Fruit fly (Drosophila melanogaster) whole organism, prepupa: ENCODE results near the gene ATPsynbeta.

Source experiments
- CG10631 ChIP-seq: fragments of 200-800 bp; sonication (Bioruptor generic); optimal IDR thresholded peaks from 2 replicates; lab custom pipeline; 2016; ENCODE audit warnings: missing biosample characterization, missing genetic modification characterization
- CG10669 ChIP-seq: fragments of 200-800 bp; sonication (Bioruptor generic); optimal IDR thresholded peaks from 3 replicates; lab custom pipeline; 2018; ENCODE audit warnings: missing biosample characterization, mild to moderate bottlenecking, missing genetic modification characterization, moderate library complexity
- CG11294 ChIP-seq: fragments of 200-800 bp; sonication (Bioruptor generic); IDR thresholded peaks from 2 replicates; pipeline ENCODE4 v1.3.6; 2022; ENCODE audit warnings: missing biosample characterization, missing genetic modification characterization
- CG11762 ChIP-seq: fragments of 200-800 bp; sonication (Bioruptor generic); optimal IDR thresholded peaks from 3 replicates; lab custom pipeline; 2016; ENCODE audit warnings: missing biosample characterization, missing genetic modification characterization; ENCODE audit not compliant: insufficient read depth
- CG11902 ChIP-seq: fragments of 200-800 bp; sonication (Bioruptor generic); optimal IDR thresholded peaks from 3 replicates; lab custom pipeline; 2016; ENCODE audit warnings: missing biosample characterization, missing genetic modification characterization
- CG15336 ChIP-seq: fragments of 200-800 bp; sonication (Bioruptor generic); IDR thresholded peaks from 2 replicates; pipeline ENCODE4 v1.3.6; 2022; ENCODE audit warnings: missing biosample characterization, missing genetic modification characterization
- CG1621 ChIP-seq: fragments of 200-800 bp; sonication (Bioruptor generic); optimal IDR thresholded peaks from 3 replicates; lab custom pipeline; 2018; ENCODE audit warnings: missing biosample characterization, mild to moderate bottlenecking, missing genetic modification characterization
- CG3032 ChIP-seq: fragments of 200-800 bp; optimal IDR thresholded peaks from 2 replicates; lab custom pipeline; 2019; ENCODE audit warnings: missing biosample characterization, mild to moderate bottlenecking, missing genetic modification characterization, moderate library complexity
- CG31627 ChIP-seq: fragments of 200-800 bp; sonication (Bioruptor generic); optimal IDR thresholded peaks from 3 replicates; lab custom pipeline; 2016; ENCODE audit warnings: missing biosample characterization, missing genetic modification characterization
- CG34406 ChIP-seq: fragments of 200-800 bp; sonication (Bioruptor generic); optimal IDR thresholded peaks from 3 replicates; lab custom pipeline; 2016; ENCODE audit warnings: missing biosample characterization, missing genetic modification characterization
- CG3919 ChIP-seq: fragments of 200-800 bp; sonication (Bioruptor generic); optimal IDR thresholded peaks from 3 replicates; lab custom pipeline; 2016; ENCODE audit warnings: missing biosample characterization, missing genetic modification characterization
- CG6163 ChIP-seq: fragments of 200-800 bp; sonication (Bioruptor generic); IDR thresholded peaks from 3 replicates; pipeline ENCODE4 v1.3.6; 2022; ENCODE audit warnings: missing biosample characterization, missing genetic modification characterization
- CG6276 ChIP-seq: fragments of 200-800 bp; sonication (Bioruptor generic); optimal IDR thresholded peaks from 2 replicates; lab custom pipeline; 2017; ENCODE audit warnings: missing biosample characterization, mild to moderate bottlenecking, missing genetic modification characterization
- CG6792 ChIP-seq: fragments of 200-800 bp; sonication (Bioruptor generic); optimal IDR thresholded peaks from 3 replicates; lab custom pipeline; 2016; ENCODE audit warnings: missing biosample characterization, missing genetic modification characterization
- CG6854 ChIP-seq: fragments of 200-800 bp; sonication (Bioruptor generic); optimal IDR thresholded peaks from 2 replicates; lab custom pipeline; 2017; ENCODE audit warnings: missing biosample characterization, mild to moderate bottlenecking, missing genetic modification characterization
- CG7368 ChIP-seq: fragments of 200-800 bp; sonication (Bioruptor generic); optimal IDR thresholded peaks from 3 replicates; lab custom pipeline; 2016; ENCODE audit warnings: missing biosample characterization, missing genetic modification characterization
- CG8119 ChIP-seq: fragments of 200-800 bp; sonication (Bioruptor generic); IDR thresholded peaks from 3 replicates; pipeline ENCODE4 v1.3.6; 2022; ENCODE audit warnings: missing biosample characterization, missing genetic modification characterization
- CG8319 ChIP-seq: fragments of 200-800 bp; sonication (Bioruptor generic); optimal IDR thresholded peaks from 3 replicates; lab custom pipeline; 2016; ENCODE audit warnings: missing biosample characterization, missing genetic modification characterization
- CG8632 ChIP-seq: fragments of 200-800 bp; sonication (Bioruptor generic); optimal IDR thresholded peaks from 3 replicates; lab custom pipeline; 2016; ENCODE audit warnings: missing biosample characterization, missing genetic modification characterization
- CG9139 ChIP-seq: fragments of 200-800 bp; sonication (Bioruptor generic); optimal IDR thresholded peaks from 3 replicates; lab custom pipeline; 2017; ENCODE audit warnings: missing biosample characterization, mild to moderate bottlenecking, missing genetic modification characterization
- Eip78C ChIP-seq: fragments of 200-800 bp; sonication (Bioruptor generic); peaks from one replicate; lab custom pipeline; 2016; ENCODE audit warnings: missing biosample characterization, missing genetic modification characterization
- Ets96B ChIP-seq: fragments of 200-800 bp; optimal IDR thresholded peaks from 2 replicates; lab custom pipeline; 2019; ENCODE audit warnings: missing biosample characterization, mild to moderate bottlenecking, missing genetic modification characterization, moderate library complexity
- Gug ChIP-seq: fragments of 200-800 bp; sonication (Bioruptor generic); IDR thresholded peaks from 2 replicates; pipeline ENCODE4 v1.3.6; 2022; ENCODE audit warnings: missing biosample characterization, missing genetic modification characterization
- Hr39 ChIP-seq: fragments of 200-800 bp; sonication (Bioruptor generic); optimal IDR thresholded peaks from 2 replicates; lab custom pipeline; 2016; ENCODE audit warnings: missing biosample characterization, missing genetic modification characterization
- Lpt ChIP-seq: fragments of 200-800 bp; sonication (Bioruptor generic); optimal IDR thresholded peaks from 3 replicates; lab custom pipeline; 2016; ENCODE audit warnings: missing biosample characterization, missing genetic modification characterization
- OdsH ChIP-seq: fragments of 200-800 bp; sonication (Bioruptor generic); optimal IDR thresholded peaks from 3 replicates; lab custom pipeline; 2016; ENCODE audit warnings: missing biosample characterization, missing genetic modification characterization
- Sox102F ChIP-seq: fragments of 200-800 bp; sonication (Bioruptor generic); optimal IDR thresholded peaks from 2 replicates; lab custom pipeline; 2016; ENCODE audit warnings: missing biosample characterization, mild to moderate bottlenecking, missing genetic modification characterization
- cyc ChIP-seq: fragments of 200-800 bp; sonication (Bioruptor generic); optimal IDR thresholded peaks from 3 replicates; lab custom pipeline; 2016; ENCODE audit warnings: missing biosample characterization, missing genetic modification characterization
- esn ChIP-seq: fragments of 200-800 bp; sonication (Bioruptor generic); optimal IDR thresholded peaks from 2 replicates; lab custom pipeline; 2016; ENCODE audit warnings: missing biosample characterization, mild to moderate bottlenecking, missing genetic modification characterization, moderate library complexity
- fd59A ChIP-seq: fragments of 200-800 bp; sonication (Bioruptor generic); optimal IDR thresholded peaks from 2 replicates; lab custom pipeline; 2017; ENCODE audit warnings: missing biosample characterization, mild to moderate bottlenecking, missing genetic modification characterization, missing genetic modification reagents
- fd85E ChIP-seq: fragments of 200-800 bp; sonication (Bioruptor generic); optimal IDR thresholded peaks from 3 replicates; lab custom pipeline; 2016; ENCODE audit warnings: missing biosample characterization, missing genetic modification characterization
- fkh ChIP-seq: fragments of 200-800 bp; sonication (Bioruptor generic); optimal IDR thresholded peaks from 3 replicates; lab custom pipeline; 2017; ENCODE audit warnings: missing biosample characterization, mild to moderate bottlenecking, missing genetic modification characterization, moderate library complexity
- net ChIP-seq: fragments of 200-800 bp; sonication (Bioruptor generic); optimal IDR thresholded peaks from 3 replicates; lab custom pipeline; 2016; ENCODE audit warnings: missing biosample characterization, missing genetic modification characterization
- pdm3 ChIP-seq: fragments of 200-800 bp; sonication (Bioruptor generic); optimal IDR thresholded peaks from 3 replicates; lab custom pipeline; 2016; ENCODE audit warnings: missing biosample characterization, missing genetic modification characterization
- salr ChIP-seq, 2 experiments: fragments of 200-800 bp; sonication (Bioruptor generic); optimal IDR thresholded peaks; 3 replicates each; lab custom pipeline; 2016 to 2018; ENCODE audit warnings: missing biosample characterization in 2 of 2, missing genetic modification characterization in 2 of 2, mild to moderate bottlenecking in 1 of 2
- spab ChIP-seq: fragments of 200-800 bp; sonication (Bioruptor generic); optimal IDR thresholded peaks from 2 replicates; lab custom pipeline; 2017; ENCODE audit warnings: missing biosample characterization, mild to moderate bottlenecking, missing genetic modification characterization, missing genetic modification reagents
- ss ChIP-seq, 2 experiments: fragments of 200-800 bp; sonication (Bioruptor generic); optimal IDR thresholded peaks; 2 replicates in 1 of 2; 3 replicates in 1 of 2; lab custom pipeline; 2017 to 2018; ENCODE audit warnings: mild to moderate bottlenecking in 2 of 2, missing biosample characterization in 2 of 2, missing genetic modification characterization in 2 of 2, moderate library complexity in 1 of 2
- svp ChIP-seq: fragments of 200-800 bp; sonication (Bioruptor generic); peaks from one replicate; lab custom pipeline; 2016; ENCODE audit warnings: missing biosample characterization, missing genetic modification characterization
- vri ChIP-seq: fragments of 200-800 bp; sonication (Bioruptor generic); optimal IDR thresholded peaks from 3 replicates; lab custom pipeline; 2016; ENCODE audit warnings: missing biosample characterization, mild to moderate bottlenecking, missing genetic modification characterization

ATPsynbeta gene

dm6 chr4:1060373-1061094 is 29.2 kb downstream of the ATPsynbeta start, which contains the start of gene apolpp (continued):
- no peak for TF ChIP-seq CG11902 (GFP tag; lab: Kevin White, UChicago)
- no peak for TF ChIP-seq salr (GFP tag; optimal IDR thresholded peaks at IDR 0.05; lab: Kevin White, UChicago)
- no peak for TF ChIP-seq CG1621 (tag; lab: Kevin White, UChicago)
- no peak for TF ChIP-seq spab (GFP tag; lab: Kevin White, UChicago)
- TF ChIP-seq esn: peak; percentile 4
- TF ChIP-seq CG6276: no peak
- TF ChIP-seq CG6854 (GFP tag; lab: Kevin White, UChicago): no peak
- TF ChIP-seq Ets96B (tag; lab: Kevin White, UChicago): no peak
- TF ChIP-seq CG8632: no peak
- TF ChIP-seq fd85E: no peak
- TF ChIP-seq fd59A (GFP tag; lab: Kevin White, UChicago): no peak
- no peak for TF ChIP-seq Lpt (GFP tag; lab: Kevin White, UChicago)
- TF ChIP-seq CG31627: peak; percentile 23
- no peak for TF ChIP-seq OdsH (GFP tag; lab: Kevin White, UChicago)
- no peak for TF ChIP-seq CG10631 (GFP tag; lab: Kevin White, UChicago)
- TF ChIP-seq cyc (GFP tag; lab: Kevin White, UChicago): peak; percentile 15
- TF ChIP-seq pdm3 (GFP tag; lab: Kevin White, UChicago): no peak
- TF ChIP-seq CG15336 (GFP tag; lab: Robert Waterston, UW): peak; percentile 7; the same call in 1 of the 2 replicates
- TF ChIP-seq Gug (GFP tag; lab: Robert Waterston, UW): no peak
- TF ChIP-seq CG6792: no peak
- no peak for TF ChIP-seq CG6163 (GFP tag; lab: Robert Waterston, UW)
- TF ChIP-seq ss (GFP tag; optimal IDR thresholded peaks at IDR 0.05; lab: Kevin White, UChicago): no peak
- no peak for TF ChIP-seq fkh
- TF ChIP-seq vri: no peak

dm6 chr4:1061095-1061432 is 29.8 kb downstream of the ATPsynbeta start:
- TF ChIP-seq CG6854 (GFP tag; lab: Kevin White, UChicago): no peak
- no peak for TF ChIP-seq CG3032
- TF ChIP-seq CG11762 (GFP tag; lab: Kevin White, UChicago): no peak
- TF ChIP-seq CG34406 (GFP tag; lab: Kevin White, UChicago): no peak
- TF ChIP-seq CG1621 (tag; lab: Kevin White, UChicago): no peak
- TF ChIP-seq salr (GFP tag; optimal IDR thresholded peaks at IDR 0.05; lab: Kevin White, UChicago): no peak
- no peak for TF ChIP-seq CG6163 (GFP tag; lab: Robert Waterston, UW)
- no peak for TF ChIP-seq CG9139 (GFP tag; lab: Kevin White, UChicago)
- TF ChIP-seq CG10669 (GFP tag; lab: Kevin White, UChicago): no peak
- TF ChIP-seq Gug (GFP tag; lab: Robert Waterston, UW): no peak
- TF ChIP-seq Hr39 (GFP tag; lab: Kevin White, UChicago): no peak
- no peak for TF ChIP-seq CG10631 (GFP tag; lab: Kevin White, UChicago)
- TF ChIP-seq CG8319 (GFP tag; lab: Kevin White, UChicago): no peak
- TF ChIP-seq spab (GFP tag; lab: Kevin White, UChicago): no peak
- TF ChIP-seq fd85E: no peak
- peak; percentile 55 for TF ChIP-seq svp (GFP tag; lab: Kevin White, UChicago)
- TF ChIP-seq Sox102F (GFP tag; lab: Kevin White, UChicago): no peak
- no peak for TF ChIP-seq CG8119
- no peak for TF ChIP-seq vri
- TF ChIP-seq esn: no peak
- peak; percentile 44 for TF ChIP-seq Eip78C (GFP tag; lab: Kevin White, UChicago)
- TF ChIP-seq CG7368 (GFP tag; lab: Kevin White, UChicago): no peak
- no peak for TF ChIP-seq CG11294 (GFP tag; lab: Robert Waterston, UW)
- no peak for TF ChIP-seq CG3919
- TF ChIP-seq pdm3 (GFP tag; lab: Kevin White, UChicago): peak; percentile 19
- no peak for TF ChIP-seq net (GFP tag; lab: Kevin White, UChicago)
